Fruit fly (Drosophila melanogaster): Measurements from ENCODE around the gene Bx42.

- TF ChIP-seq h (optimal IDR thresholded peaks at IDR 0.05) (no peak), psq (optimal IDR thresholded peaks at IDR 0.05) (no peak)
These were observed 12.7 kb upstream of the Bx42 start for dm6 chrX:9118961-9119633.

Data from Kc167 (cell line).